Worm (Caenorhabditis elegans): ENCODE data around the gene K07H8.9.

DNA sequence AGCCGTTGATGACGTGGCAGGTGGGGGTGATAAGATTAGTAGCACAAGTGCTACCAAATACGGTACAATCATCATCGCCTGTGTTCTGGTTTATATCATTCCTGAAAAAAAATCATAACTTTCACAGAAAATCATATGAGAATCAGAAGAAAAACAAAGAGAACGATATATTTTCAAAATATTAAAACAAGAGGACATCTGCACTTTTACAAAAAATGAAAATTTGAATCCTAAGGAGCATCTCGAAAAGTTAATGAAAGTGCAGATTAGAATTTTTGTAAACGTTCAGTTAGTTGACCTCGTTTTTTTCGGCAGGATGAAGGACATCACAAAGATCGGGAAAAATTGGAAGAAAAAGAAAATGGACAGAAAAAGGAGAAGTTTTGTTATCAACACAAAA is 26.6 kb upstream of the K07H8.9 start, which contains the start of gene F35H10.10:
- TF ChIP-seq Y105C5A.15 (GFP tag; IDR thresholded peaks at IDR 0.05) = no peak
- no peak for TF ChIP-seq nhr-25 (tag; optimal IDR thresholded peaks at IDR 0.05; ENCODE audit: borderline replicate concordance, insufficient read depth)
- no peak for TF ChIP-seq aly-2 (tag; optimal IDR thresholded peaks at IDR 0.05)
- no peak for TF ChIP-seq lin-39 (tag; optimal IDR thresholded peaks at IDR 0.05)
